Worm (Caenorhabditis elegans) whole organism, L4/young adult: Measurements from ENCODE around the gene H28G03.2.

ENCODE experiments used
- W03F9.2 ChIP-seq: fragments of 150-350 bp; optimal IDR thresholded peaks from 2 replicates; lab custom pipeline; 2014; ENCODE audit warnings: missing biosample characterization, missing genetic modification characterization
- dao-5 ChIP-seq: sonication (generic microtip); optimal IDR thresholded peaks from 2 replicates; lab custom pipeline; 2016; ENCODE audit warnings: missing genotype, missing genetic modification characterization, moderate library complexity, missing compliant biosample characterization
- him-1 ChIP-seq: sonication (generic microtip); optimal IDR thresholded peaks from 2 replicates; lab custom pipeline; 2016; ENCODE audit warnings: missing genotype, missing genetic modification reagents, missing genetic modification characterization, missing compliant biosample characterization

DNA sequence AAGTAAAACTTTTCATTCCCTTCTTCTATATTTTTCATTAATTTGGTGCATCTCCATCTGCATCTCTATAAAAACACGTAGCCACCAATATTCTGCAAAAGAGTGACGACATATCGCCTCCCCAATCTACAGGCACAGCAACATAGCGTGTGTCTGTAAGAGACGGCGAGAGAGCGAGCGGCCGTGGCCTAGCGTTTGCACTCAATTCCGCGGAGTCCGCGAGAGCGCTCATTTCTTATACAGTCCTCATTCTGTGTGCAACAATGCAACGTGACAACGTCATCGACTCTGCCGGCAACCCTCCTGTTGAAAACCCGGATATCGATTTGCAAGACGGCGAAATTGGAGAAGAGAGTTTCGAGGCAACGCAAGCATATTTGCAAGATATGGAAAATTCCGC, at the start of gene H28G03.2:
- TF ChIP-seq him-1 (tag; lab: Kevin White, UChicago) (no peak), dao-5 (tag; lab: Kevin White, UChicago) (no peak), W03F9.2 (tag; lab: Kevin White, UChicago) (no peak)
